Worm (Caenorhabditis elegans): ENCODE measurements around the gene sgt-1.

DNA sequence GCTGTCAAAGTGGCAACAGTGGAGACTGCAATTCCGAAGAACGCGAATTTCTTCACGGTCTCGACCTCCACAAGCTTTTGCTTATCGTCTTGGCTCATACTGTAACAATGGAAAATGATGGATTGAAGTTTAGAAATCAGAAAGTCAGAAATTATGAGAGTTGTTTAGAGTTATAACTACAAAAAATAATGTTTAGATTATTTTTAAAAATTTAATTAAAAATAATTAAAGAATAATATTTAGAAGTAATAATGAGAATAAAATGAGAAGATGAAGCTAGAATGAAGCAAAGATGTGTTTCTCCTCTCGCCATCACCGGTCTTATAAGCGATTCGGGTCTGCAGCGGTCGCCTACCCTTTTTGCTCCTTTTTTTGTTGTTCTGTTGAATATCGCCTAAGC is 30.6 kb downstream of the sgt-1 start, which contains the start of gene col-73:
- no peak for TF ChIP-seq F37B4.10 (GFP tag; IDR thresholded peaks at IDR 0.05)
- no peak for TF ChIP-seq T07F8.4 (tag; optimal IDR thresholded peaks at IDR 0.05)
- no peak for TF ChIP-seq B0019.2 (GFP tag; conservative IDR thresholded peaks at IDR 0.05)
- no peak for TF ChIP-seq Y95B8A.8 (GFP tag; IDR thresholded peaks at IDR 0.05)
- TF ChIP-seq dox-1 (GFP tag; IDR thresholded peaks at IDR 0.05) = no peak
- TF ChIP-seq snpc-4 (GFP tag; optimal IDR thresholded peaks at IDR 0.05) = no peak
- TF ChIP-seq snpc-4 (tag; optimal IDR thresholded peaks at IDR 0.05) = no peak
- no peak for TF ChIP-seq ceh-27 (GFP tag; optimal IDR thresholded peaks at IDR 0.05)
- no peak for TF ChIP-seq Y53F4B.3 (GFP tag; IDR thresholded peaks at IDR 0.05)
- TF ChIP-seq egl-18 (GFP tag; IDR thresholded peaks at IDR 0.05) = no peak
- TF ChIP-seq F49E8.2 (tag; optimal IDR thresholded peaks at IDR 0.05; ENCODE audit: insufficient read depth) = no peak
